Fruit fly (Drosophila melanogaster) whole organism, embryonic: ENCODE data around the gene Rab9Db.

Source experiments
- CG18011 ChIP-seq: fragments of 200-800 bp; sonication (Bioruptor generic); optimal IDR thresholded peaks from 2 replicates; lab custom pipeline; 2017; ENCODE audit warnings: missing biosample characterization, missing genetic modification characterization, mild to moderate bottlenecking, moderate library complexity, missing genotype
- CG31388 ChIP-seq: fragments of 200-800 bp; sonication (Bioruptor generic); optimal IDR thresholded peaks from 2 replicates; lab custom pipeline; 2016; ENCODE audit warnings: missing biosample characterization, missing genetic modification characterization
- CG34224 ChIP-seq: fragments of 200-800 bp; sonication (Bioruptor generic); IDR thresholded peaks from 3 replicates; pipeline ENCODE4 v1.3.6; 2022; ENCODE audit warnings: missing biosample characterization, missing genetic modification characterization; ENCODE audit not compliant: partially characterized antibody
- Side ChIP-seq: fragments of 200-800 bp; sonication (Bioruptor generic); optimal IDR thresholded peaks from 2 replicates; lab custom pipeline; 2016; ENCODE audit warnings: missing biosample characterization, missing genetic modification characterization
- Stat92E ChIP-seq, 3 experiments: fragments of >200 bp in 2 of 3; fragments of 200-800 bp in 1 of 3; sonication (Bioruptor generic) in 1 of 3; optimal IDR thresholded peaks; 2 replicates each; lab custom pipeline; 2017 to 2019; ENCODE audit warnings: missing biosample characterization in 3 of 3, missing genetic modification characterization in 3 of 3, mild to moderate bottlenecking in 1 of 3, moderate library complexity in 1 of 3
- Vsx1 ChIP-seq: fragments of 200-800 bp; sonication (Bioruptor generic); optimal IDR thresholded peaks from 2 replicates; lab custom pipeline; 2017; ENCODE audit warnings: missing biosample characterization, mild to moderate bottlenecking, missing genetic modification characterization, missing genetic modification reagents
- dimm ChIP-seq: fragments of 200-800 bp; sonication (Bioruptor generic); IDR thresholded peaks from 2 replicates; pipeline ENCODE4 v1.3.6; 2022; ENCODE audit warnings: missing biosample characterization, missing genetic modification characterization
- h ChIP-seq: fragments of >200 bp; optimal IDR thresholded peaks from 2 replicates; lab custom pipeline; 2017
- prd ChIP-seq, 3 experiments: fragments of >200 bp in 2 of 3; fragments of 200-800 bp in 1 of 3; sonication (Bioruptor generic) in 1 of 3; optimal IDR thresholded peaks in 2 of 3; IDR thresholded peaks in 1 of 3; 2 replicates in 2 of 3; 3 replicates in 1 of 3; pipeline versions ENCODE4 v1.3.6 to Lab custom; 2017 to 2022; ENCODE audit warnings: missing biosample characterization in 1 of 3, missing genetic modification characterization in 1 of 3

DNA sequence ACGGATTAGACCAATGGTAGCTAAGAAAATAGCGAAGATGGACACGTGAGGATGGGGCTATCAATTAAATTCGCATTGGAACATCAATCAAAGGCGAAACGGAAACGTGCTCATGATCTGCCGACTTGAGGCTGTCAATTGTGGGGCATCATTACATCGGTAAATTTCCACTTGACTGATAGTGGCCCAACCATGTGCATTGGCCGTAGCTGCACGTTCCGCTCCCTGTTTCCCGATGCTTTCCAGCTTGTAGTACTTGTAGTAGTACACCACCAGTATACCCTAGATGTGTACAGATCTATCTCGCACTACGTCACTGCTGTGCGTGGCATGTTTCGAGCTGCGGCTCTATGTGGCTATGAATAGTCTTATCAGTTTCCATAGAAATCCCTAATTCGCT is 23.7 kb downstream of the Rab9Db start:
- TF ChIP-seq Vsx1 (GFP tag; lab: Kevin White, UChicago) (no peak), Stat92E (GFP tag; optimal IDR thresholded peaks at IDR 0.05; lab: Kevin White, UChicago) (no peak), CG34224 (no peak), CG18011 (GFP tag; lab: Kevin White, UChicago) (no peak), Side (GFP tag; lab: Kevin White, UChicago) (no peak), prd (optimal IDR thresholded peaks at IDR 0.05; lab: Kevin White, UChicago) (no peak), prd (GFP tag; IDR thresholded peaks at IDR 0.05; lab: Robert Waterston, UW) (no peak), h (lab: Kevin White, UChicago) (no peak), dimm (no peak), CG31388 (no peak)
